Worm (Caenorhabditis elegans): ENCODE data around the gene pah-1.

pah-1 gene

ce11 chrII:8731736-8732229 lies 35.0 kb downstream of the pah-1 start:
- no peak for TF ChIP-seq ceh-28 (tag; optimal IDR thresholded peaks at IDR 0.05)
- TF ChIP-seq elt-1 (tag; optimal IDR thresholded peaks at IDR 0.05): peak; percentile 37
- no peak for TF ChIP-seq zag-1 (tag; optimal IDR thresholded peaks at IDR 0.05)
- peak; percentile 53 for TF ChIP-seq nhr-43 (tag; optimal IDR thresholded peaks at IDR 0.05; ENCODE audit: poor library complexity, severe bottlenecking)

- TF ChIP-seq nhr-43 (tag; optimal IDR thresholded peaks at IDR 0.05; ENCODE audit: poor library complexity, severe bottlenecking) (peak; percentile 62), nhr-23 (tag; optimal IDR thresholded peaks at IDR 0.05) (peak; percentile 37), elt-3 (tag; optimal IDR thresholded peaks at IDR 0.05) (no peak)
These were observed 35.7 kb downstream of the pah-1 start for ce11 chrII:8730960-8731693.

ce11 chrII:8730281-8730680 lies 36.5 kb downstream of the pah-1 start:
- peak; percentile 6 for TF ChIP-seq egl-5 (tag; optimal IDR thresholded peaks at IDR 0.05)
- peak in 1 of 3 experiments; percentile 75 for TF ChIP-seq elt-3 (tag; optimal IDR thresholded peaks at IDR 0.05)
- TF ChIP-seq nhr-25 (tag; optimal IDR thresholded peaks at IDR 0.05): peak; percentile 5
- TF ChIP-seq pha-4 (tag; optimal IDR thresholded peaks at IDR 0.05): no peak

ce11 chrII:8726700-8727099 lies 40.1 kb downstream of the pah-1 start, which contains the start of gene T01B7.9:
Gene T01B7.9, minus strand, starts transcription at chrII:8726800.
- no peak for TF ChIP-seq skn-1 (tag; optimal IDR thresholded peaks at IDR 0.05)
- TF ChIP-seq ceh-16 (tag; optimal IDR thresholded peaks at IDR 0.05): no peak
- TF ChIP-seq nhr-43 (tag; optimal IDR thresholded peaks at IDR 0.05; ENCODE audit: poor library complexity, severe bottlenecking): no peak
- no peak for TF ChIP-seq aly-2 (tag; optimal IDR thresholded peaks at IDR 0.05)
- TF ChIP-seq tbx-2 (tag; optimal IDR thresholded peaks at IDR 0.05): no peak
- TF ChIP-seq nfya-1 (tag; optimal IDR thresholded peaks at IDR 0.05; ENCODE audit: insufficient read depth): no peak
- TF ChIP-seq ama-1 (optimal IDR thresholded peaks at IDR 0.05): no peak
- TF ChIP-seq jun-1 (tag; optimal IDR thresholded peaks at IDR 0.05): no peak

ce11 chrII:8721955-8722524 lies 44.8 kb downstream of the pah-1 start, which contains the start of gene trcs-2:
Gene trcs-2, plus strand, starts transcription at chrII:8722474.
- no peak for TF ChIP-seq sea-2 (GFP tag; optimal IDR thresholded peaks at IDR 0.05)
- TF ChIP-seq unc-62 (GFP tag; optimal IDR thresholded peaks at IDR 0.05): no peak
- no peak for TF ChIP-seq fkh-2 (tag; optimal IDR thresholded peaks at IDR 0.05)
- no peak for TF ChIP-seq fos-1 (tag; optimal IDR thresholded peaks at IDR 0.05)
- TF ChIP-seq nhr-23 (tag; optimal IDR thresholded peaks at IDR 0.05): no peak
- no peak for TF ChIP-seq zag-1 (tag; optimal IDR thresholded peaks at IDR 0.05)
- TF ChIP-seq snpc-4 (tag; optimal IDR thresholded peaks at IDR 0.05): no peak
- TF ChIP-seq nhr-11 (tag; optimal IDR thresholded peaks at IDR 0.05): no peak
- no peak for TF ChIP-seq mdl-1 (tag; optimal IDR thresholded peaks at IDR 0.05)
- no peak for TF ChIP-seq elt-3 (tag; optimal IDR thresholded peaks at IDR 0.05)
- TF ChIP-seq tbx-2 (tag; optimal IDR thresholded peaks at IDR 0.05): no peak
- no peak for TF ChIP-seq nhr-43 (tag; optimal IDR thresholded peaks at IDR 0.05; ENCODE audit: poor library complexity, severe bottlenecking)
- TF ChIP-seq elt-1 (tag; optimal IDR thresholded peaks at IDR 0.05): no peak
- no peak for TF ChIP-seq nhr-25 (tag; optimal IDR thresholded peaks at IDR 0.05)
- no peak for TF ChIP-seq nhr-12 (tag; optimal IDR thresholded peaks at IDR 0.05)

- TF ChIP-seq nhr-25 (tag; optimal IDR thresholded peaks at IDR 0.05) (peak; percentile 93), elt-1 (tag; optimal IDR thresholded peaks at IDR 0.05) (peak; percentile 98), R02D3.7 (tag; optimal IDR thresholded peaks at IDR 0.05) (no peak), nhr-77 (tag; optimal IDR thresholded peaks at IDR 0.05) (no peak), nhr-23 (tag; optimal IDR thresholded peaks at IDR 0.05) (peak; percentile 66), mml-1 (tag; optimal IDR thresholded peaks at IDR 0.05) (no peak), jun-1 (tag; optimal IDR thresholded peaks at IDR 0.05) (no peak)
These were observed 49.2 kb downstream of the pah-1 start for ce11 chrII:8717579-8717978.
